Worm (Caenorhabditis elegans) whole organism, L2 larva: ENCODE data around the gene nlp-82.

Experiments
- ceh-16 ChIP-seq: fragments of 150-350 bp; optimal IDR thresholded peaks from 2 replicates; lab custom pipeline; 2014; ENCODE audit warnings: missing biosample characterization, missing genetic modification characterization
- nhr-25 ChIP-seq: fragments of 150-350 bp; sonication (generic microtip); optimal IDR thresholded peaks from 3 replicates; lab custom pipeline; 2014; ENCODE audit warnings: missing biosample characterization, missing genetic modification characterization
- peb-1 ChIP-seq: fragments of 150-350 bp; optimal IDR thresholded peaks from 2 replicates; lab custom pipeline; 2014; ENCODE audit warnings: missing biosample characterization, missing genetic modification characterization
- unc-55 ChIP-seq: fragments of 150-350 bp; sonication (generic microtip); optimal IDR thresholded peaks from 3 replicates; lab custom pipeline; 2014; ENCODE audit warnings: missing biosample characterization, missing genetic modification reagents, missing genetic modification characterization
- unc-62 ChIP-seq: fragments of 150-350 bp; optimal IDR thresholded peaks from 2 replicates; lab custom pipeline; 2014; ENCODE audit warnings: missing biosample characterization, missing genetic modification reagents, missing genetic modification characterization
- ztf-11 ChIP-seq: sonication (generic microtip); optimal IDR thresholded peaks from 2 replicates; lab custom pipeline; 2017; ENCODE audit warnings: missing biosample characterization, missing genetic modification characterization

- TF ChIP-seq ztf-11 (tag; lab: Kevin White, UChicago) (no peak), unc-55 (GFP tag; lab: Kevin White, UChicago) (no peak), ceh-16 (no peak), peb-1 (no peak), unc-62 (GFP tag; lab: Kevin White, UChicago) (no peak), nhr-25 (tag; lab: Kevin White, UChicago) (no peak)
Measured at ce11 chrII:9222969-9223368, 31.1 kb downstream of the nlp-82 start, which contains the start of gene ZK1067.3.
